Fruit fly (Drosophila melanogaster) whole organism, embryonic: ENCODE measurements around the gene frj.
A peak's percentile ranks its signal among the peaks of the same experiment; 100 is the strongest.

Experiments used
- Ada2b ChIP-seq: fragments of 200-800 bp; sonication (Bioruptor generic); IDR thresholded peaks from 2 replicates; pipeline ENCODE4 v1.3.6; 2022; ENCODE audit warnings: missing biosample characterization, missing genetic modification characterization
- Atf6 ChIP-seq: fragments of 200-800 bp; sonication (Bioruptor generic); IDR thresholded peaks from 2 replicates; pipeline ENCODE4 v1.3.6; 2022; ENCODE audit warnings: missing biosample characterization, missing genetic modification characterization
- Bdp1 ChIP-seq: fragments of 200-800 bp; sonication (Bioruptor generic); optimal IDR thresholded peaks from 3 replicates; lab custom pipeline; 2016; ENCODE audit warnings: missing biosample characterization, missing genetic modification characterization
- CG11093 ChIP-seq: fragments of 200-800 bp; sonication (Bioruptor generic); IDR thresholded peaks from 3 replicates; pipeline ENCODE4 v1.3.6; 2022; ENCODE audit warnings: missing biosample characterization, missing genetic modification characterization
- CG11247 ChIP-seq: fragments of 200-800 bp; sonication (Bioruptor generic); IDR thresholded peaks from 2 replicates; pipeline ENCODE4 v1.3.6; 2022; ENCODE audit warnings: missing biosample characterization, missing genetic modification characterization
- CG11723 ChIP-seq: fragments of 200-800 bp; sonication (Bioruptor generic); optimal IDR thresholded peaks from 2 replicates; lab custom pipeline; 2017; ENCODE audit warnings: missing biosample characterization, mild to moderate bottlenecking, missing genetic modification characterization
- CG13296 ChIP-seq: fragments of 200-800 bp; sonication (Bioruptor generic); optimal IDR thresholded peaks from 3 replicates; lab custom pipeline; 2018; ENCODE audit warnings: missing biosample characterization, mild to moderate bottlenecking, missing genetic modification characterization
- CG14014 ChIP-seq: fragments of 200-800 bp; sonication (Bioruptor generic); IDR thresholded peaks from 2 replicates; pipeline ENCODE4 v1.3.6; 2022; ENCODE audit warnings: missing biosample characterization, missing genetic modification characterization
- CG14860 ChIP-seq: fragments of 200-800 bp; sonication (Bioruptor generic); IDR thresholded peaks from 3 replicates; pipeline ENCODE4 v1.3.6; 2022; ENCODE audit warnings: missing biosample characterization, missing genetic modification characterization; ENCODE audit not compliant: partially characterized antibody
- CG15269 ChIP-seq: fragments of 200-800 bp; sonication (Bioruptor generic); optimal IDR thresholded peaks from 2 replicates; lab custom pipeline; 2018; ENCODE audit warnings: missing biosample characterization, mild to moderate bottlenecking, missing genetic modification characterization, moderate library complexity
- CG15479 ChIP-seq: fragments of 200-800 bp; sonication (Bioruptor generic); optimal IDR thresholded peaks from 3 replicates; lab custom pipeline; 2019; ENCODE audit warnings: missing biosample characterization, mild to moderate bottlenecking, missing genetic modification characterization, moderate library complexity
- CG16813 ChIP-seq: fragments of 200-800 bp; sonication (Bioruptor generic); IDR thresholded peaks from 3 replicates; pipeline ENCODE4 v1.3.6; 2022; ENCODE audit warnings: missing biosample characterization, missing genetic modification characterization; ENCODE audit not compliant: partially characterized antibody
- CG17829 ChIP-seq: fragments of 200-800 bp; optimal IDR thresholded peaks from 2 replicates; lab custom pipeline; 2019; ENCODE audit warnings: missing biosample characterization, mild to moderate bottlenecking, missing genetic modification characterization, moderate library complexity
- CG18764 ChIP-seq: fragments of 200-800 bp; sonication (Bioruptor generic); optimal IDR thresholded peaks from 3 replicates; lab custom pipeline; 2016; ENCODE audit warnings: missing biosample characterization, missing genetic modification characterization
- CG2202 ChIP-seq: fragments of 200-800 bp; sonication (Bioruptor generic); optimal IDR thresholded peaks from 2 replicates; lab custom pipeline; 2018; ENCODE audit warnings: missing biosample characterization, mild to moderate bottlenecking, missing genetic modification characterization
- CG32532 ChIP-seq: fragments of 200-800 bp; sonication (Bioruptor generic); IDR thresholded peaks from 2 replicates; pipeline ENCODE4 v1.3.6; 2022; ENCODE audit warnings: missing biosample characterization, missing genetic modification characterization
- CG32772 ChIP-seq: fragments of 200-800 bp; sonication (Bioruptor generic); IDR thresholded peaks from 2 replicates; pipeline ENCODE4 v1.3.6; 2022; ENCODE audit warnings: missing biosample characterization, missing genetic modification characterization
- CG4360 ChIP-seq: fragments of 200-800 bp; sonication (Bioruptor generic); IDR thresholded peaks from 2 replicates; pipeline ENCODE4 v1.3.6; 2022; ENCODE audit warnings: missing biosample characterization, missing genetic modification characterization
- CG5245 ChIP-seq: fragments of 200-800 bp; sonication (Bioruptor generic); optimal IDR thresholded peaks from 3 replicates; lab custom pipeline; 2016; ENCODE audit warnings: missing biosample characterization, missing genetic modification characterization
- CG6272 ChIP-seq: fragments of 200-800 bp; sonication (Bioruptor generic); IDR thresholded peaks from 2 replicates; pipeline ENCODE4 v1.3.6; 2022; ENCODE audit warnings: missing biosample characterization, missing genetic modification characterization
- CG7556 ChIP-seq: fragments of 200-800 bp; sonication (Bioruptor generic); optimal IDR thresholded peaks from 2 replicates; lab custom pipeline; 2017; ENCODE audit warnings: missing biosample characterization, mild to moderate bottlenecking, missing genetic modification characterization
- CG8765 ChIP-seq: fragments of 200-800 bp; sonication (Bioruptor generic); IDR thresholded peaks from 2 replicates; pipeline ENCODE4 v1.3.6; 2022; ENCODE audit warnings: missing biosample characterization, missing genetic modification characterization
- Dad ChIP-seq: fragments of 200-800 bp; sonication (Bioruptor generic); optimal IDR thresholded peaks from 3 replicates; lab custom pipeline; 2016; ENCODE audit warnings: missing biosample characterization, missing genetic modification characterization
- H15 ChIP-seq: fragments of 200-800 bp; sonication (Bioruptor generic); IDR thresholded peaks from 3 replicates; pipeline ENCODE4 v1.3.6; 2022; ENCODE audit warnings: missing biosample characterization, missing genetic modification characterization
- Hr51 ChIP-seq, 2 experiments: fragments of 200-800 bp; sonication (Bioruptor generic); optimal IDR thresholded peaks; 2 replicates in 1 of 2; 3 replicates in 1 of 2; lab custom pipeline; 2016 to 2018; ENCODE audit warnings: missing biosample characterization in 2 of 2, missing genetic modification characterization in 2 of 2, mild to moderate bottlenecking in 1 of 2, moderate library complexity in 1 of 2
- NFAT ChIP-seq: fragments of 200-800 bp; sonication (Bioruptor generic); IDR thresholded peaks from 2 replicates; pipeline ENCODE4 v1.3.6; 2022; ENCODE audit warnings: missing biosample characterization, missing genetic modification characterization
- NfI ChIP-seq: fragments of 200-800 bp; sonication (Bioruptor generic); optimal IDR thresholded peaks from 3 replicates; lab custom pipeline; 2018; ENCODE audit warnings: missing biosample characterization, mild to moderate bottlenecking, missing genetic modification characterization, moderate library complexity
- PHDP ChIP-seq: fragments of 200-800 bp; sonication (Bioruptor generic); optimal IDR thresholded peaks from 3 replicates; lab custom pipeline; 2018; ENCODE audit warnings: missing biosample characterization, mild to moderate bottlenecking, missing genetic modification characterization, moderate library complexity
- Sox102F ChIP-seq: fragments of 200-800 bp; sonication (Bioruptor generic); optimal IDR thresholded peaks from 2 replicates; lab custom pipeline; 2018; ENCODE audit warnings: missing biosample characterization, mild to moderate bottlenecking, missing genetic modification characterization, moderate library complexity
- Vsx1 ChIP-seq: fragments of 200-800 bp; sonication (Bioruptor generic); optimal IDR thresholded peaks from 2 replicates; lab custom pipeline; 2017; ENCODE audit warnings: missing biosample characterization, mild to moderate bottlenecking, missing genetic modification characterization, missing genetic modification reagents
- YL-1 ChIP-seq: fragments of 200-800 bp; sonication (Bioruptor generic); optimal IDR thresholded peaks from 3 replicates; lab custom pipeline; 2017; ENCODE audit warnings: missing biosample characterization, mild to moderate bottlenecking, missing genetic modification characterization
- abd-A ChIP-seq: fragments of 200-800 bp; sonication (Bioruptor generic); optimal IDR thresholded peaks from 3 replicates; lab custom pipeline; 2019; ENCODE audit warnings: missing biosample characterization, mild to moderate bottlenecking, missing genetic modification characterization, moderate library complexity
- ato ChIP-seq: fragments of 200-800 bp; sonication (Bioruptor generic); IDR thresholded peaks from 2 replicates; pipeline ENCODE4 v1.3.6; 2022; ENCODE audit warnings: missing biosample characterization, missing genetic modification characterization; ENCODE audit not compliant: partially characterized antibody
- br ChIP-seq: fragments of >200 bp; optimal IDR thresholded peaks from 2 replicates; lab custom pipeline; 2017
- btn ChIP-seq: fragments of 200-800 bp; sonication (Bioruptor generic); optimal IDR thresholded peaks from 2 replicates; lab custom pipeline; 2016; ENCODE audit warnings: missing biosample characterization, missing genetic modification characterization
- caup ChIP-seq: fragments of 200-800 bp; sonication (Bioruptor generic); optimal IDR thresholded peaks from 3 replicates; lab custom pipeline; 2017; ENCODE audit warnings: missing biosample characterization, mild to moderate bottlenecking, missing genetic modification characterization, moderate library complexity; ENCODE audit not compliant: severe bottlenecking
- chif ChIP-seq, 2 experiments: fragments of 200-800 bp; sonication (Bioruptor generic); optimal IDR thresholded peaks; 3 replicates each; lab custom pipeline; 2016; ENCODE audit warnings: missing biosample characterization in 2 of 2, missing genetic modification characterization in 2 of 2
- chinmo ChIP-seq: fragments of 200-800 bp; sonication (Bioruptor generic); IDR thresholded peaks from 4 replicates; pipeline ENCODE4 v1.3.6; 2022; ENCODE audit warnings: missing biosample characterization, missing genetic modification characterization; ENCODE audit not compliant: partially characterized antibody
- dpn ChIP-seq, 2 experiments: fragments of 200-800 bp; sonication (Bioruptor generic); optimal IDR thresholded peaks; 3 replicates each; lab custom pipeline; 2016; ENCODE audit warnings: missing biosample characterization in 2 of 2, missing genetic modification characterization in 2 of 2
- grau ChIP-seq: fragments of 200-800 bp; optimal IDR thresholded peaks from 3 replicates; lab custom pipeline; 2019; ENCODE audit warnings: missing biosample characterization, mild to moderate bottlenecking, missing genetic modification characterization, moderate library complexity
- inv ChIP-seq: fragments of 200-800 bp; sonication (Bioruptor generic); IDR thresholded peaks from 2 replicates; pipeline ENCODE4 v1.3.6; 2022; ENCODE audit warnings: missing biosample characterization, missing genetic modification characterization; ENCODE audit not compliant: partially characterized antibody
- knrl ChIP-seq: fragments of 200-800 bp; sonication (Bioruptor generic); IDR thresholded peaks from 3 replicates; pipeline ENCODE4 v1.3.6; 2022; ENCODE audit warnings: missing biosample characterization, missing genetic modification characterization; ENCODE audit not compliant: partially characterized antibody
- lov ChIP-seq, 2 experiments: fragments of 200-800 bp in 1 of 2; fragments of >200 bp in 1 of 2; sonication (Bioruptor generic) in 1 of 2; IDR thresholded peaks in 1 of 2; optimal IDR thresholded peaks in 1 of 2; 2 replicates in 1 of 2; 3 replicates in 1 of 2; pipeline versions ENCODE4 v1.3.6 to Lab custom; 2017 to 2022; ENCODE audit warnings: missing biosample characterization in 1 of 2, missing genetic modification characterization in 1 of 2
- peb ChIP-seq: fragments of 200-800 bp; sonication (Bioruptor generic); IDR thresholded peaks from 2 replicates; pipeline ENCODE4 v1.3.6; 2022; ENCODE audit warnings: missing biosample characterization, missing genetic modification characterization
- pzg ChIP-seq: fragments of 200-800 bp; sonication (Bioruptor generic); optimal IDR thresholded peaks from 3 replicates; lab custom pipeline; 2018; ENCODE audit warnings: missing biosample characterization, mild to moderate bottlenecking, missing genetic modification characterization, moderate library complexity
- rib ChIP-seq: fragments of 200-800 bp; sonication (Bioruptor generic); IDR thresholded peaks from 2 replicates; pipeline ENCODE4 v1.3.6; 2022; ENCODE audit warnings: missing biosample characterization, missing genetic modification characterization
- tin ChIP-seq: fragments of 200-800 bp; sonication (Bioruptor generic); optimal IDR thresholded peaks from 3 replicates; lab custom pipeline; 2016; ENCODE audit warnings: missing biosample characterization, missing genetic modification characterization
- unc-4 ChIP-seq: fragments of 200-800 bp; sonication (Bioruptor generic); IDR thresholded peaks from 2 replicates; pipeline ENCODE4 v1.3.6; 2022; ENCODE audit warnings: missing biosample characterization, missing genetic modification characterization; ENCODE audit not compliant: partially characterized antibody
- zen ChIP-seq: fragments of 200-800 bp; sonication (Bioruptor generic); optimal IDR thresholded peaks from 3 replicates; lab custom pipeline; 2018; ENCODE audit warnings: missing biosample characterization, mild to moderate bottlenecking, missing genetic modification characterization, moderate library complexity

The frj gene

dm6 chr2L:6447581-6448333, 8.1 kb upstream of the frj start (continued):
- TF ChIP-seq zen (tag; lab: Kevin White, UChicago) (no peak), CG6272 (no peak), ato (no peak), CG14860 (GFP tag; lab: Robert Waterston, UW) (no peak), NfI (no peak), Vsx1 (no peak), btn (GFP tag; lab: Kevin White, UChicago) (no peak), CG11723 (GFP tag; lab: Kevin White, UChicago) (no peak), CG8765 (no peak), rib (GFP tag; lab: Robert Waterston, UW) (peak; percentile 32; the same call in 1 of the 2 replicates), tin (no peak), grau (tag; lab: Kevin White, UChicago) (no peak), dpn (GFP tag; optimal IDR thresholded peaks at IDR 0.05; lab: Kevin White, UChicago) (no peak), Atf6 (GFP tag; lab: Robert Waterston, UW) (no peak), CG5245 (GFP tag; lab: Kevin White, UChicago) (no peak), CG14014 (GFP tag; lab: Robert Waterston, UW) (no peak), CG16813 (GFP tag; lab: Robert Waterston, UW) (no peak), NFAT (no peak), CG11093 (GFP tag; lab: Robert Waterston, UW) (no peak), Ada2b (GFP tag; lab: Robert Waterston, UW) (no peak), abd-A (no peak), Hr51 (GFP tag; optimal IDR thresholded peaks at IDR 0.05; lab: Kevin White, UChicago) (no peak), PHDP (tag; lab: Kevin White, UChicago) (no peak), peb (GFP tag; lab: Robert Waterston, UW) (no peak), CG4360 (GFP tag; lab: Robert Waterston, UW) (no peak; the same call in 1 of the 2 replicates), inv (GFP tag; lab: Robert Waterston, UW) (no peak), CG15479 (GFP tag; lab: Kevin White, UChicago) (no peak), CG15269 (tag; lab: Kevin White, UChicago) (no peak), Dad (GFP tag; lab: Kevin White, UChicago) (no peak), chif (GFP tag; optimal IDR thresholded peaks at IDR 0.05; lab: Kevin White, UChicago) (no peak), chinmo (no peak), unc-4 (no peak), br (no peak), CG2202 (no peak), CG32532 (no peak), CG7556 (GFP tag; lab: Kevin White, UChicago) (no peak), CG13296 (GFP tag; lab: Kevin White, UChicago) (no peak), caup (no peak), pzg (GFP tag; lab: Kevin White, UChicago) (peak; percentile 5), Sox102F (GFP tag; lab: Kevin White, UChicago) (no peak), Bdp1 (GFP tag; lab: Kevin White, UChicago) (no peak), CG17829 (tag; lab: Kevin White, UChicago) (no peak), CG18764 (GFP tag; lab: Kevin White, UChicago) (no peak), CG32772 (GFP tag; lab: Robert Waterston, UW) (no peak), lov (optimal IDR thresholded peaks at IDR 0.05; lab: Kevin White, UChicago) (no peak), lov (GFP tag; IDR thresholded peaks at IDR 0.05; lab: Robert Waterston, UW) (no peak), CG11247 (GFP tag; lab: Robert Waterston, UW) (no peak), knrl (no peak), H15 (GFP tag; lab: Robert Waterston, UW) (no peak), YL-1 (GFP tag; lab: Kevin White, UChicago) (no peak)
